Fruit fly (Drosophila melanogaster) whole organism, embryonic: Measurements from ENCODE around the gene Atf3.

ENCODE experiments used
- Aef1 ChIP-seq: fragments of 200-800 bp; sonication (Bioruptor generic); IDR thresholded peaks from 3 replicates; pipeline ENCODE4 v1.3.6; 2022; ENCODE audit warnings: missing biosample characterization, missing genetic modification characterization
- Awh ChIP-seq: fragments of 200-800 bp; sonication (Bioruptor generic); IDR thresholded peaks from 2 replicates; pipeline ENCODE4, ENCODE4 v1.3.6; 2022; ENCODE audit warnings: missing biosample characterization, missing genetic modification characterization
- C15 ChIP-seq: fragments of 200-800 bp; sonication (Bioruptor generic); IDR thresholded peaks from 3 replicates; pipeline ENCODE4 v1.3.6; 2022; ENCODE audit warnings: missing biosample characterization, missing genetic modification characterization
- CG11093 ChIP-seq: fragments of 200-800 bp; sonication (Bioruptor generic); IDR thresholded peaks from 3 replicates; pipeline ENCODE4 v1.3.6; 2022; ENCODE audit warnings: missing biosample characterization, missing genetic modification characterization
- CG12071 ChIP-seq: fragments of 200-800 bp; sonication (Bioruptor generic); optimal IDR thresholded peaks from 3 replicates; lab custom pipeline; 2018; ENCODE audit warnings: missing biosample characterization, mild to moderate bottlenecking, missing genetic modification characterization
- CG12104 ChIP-seq: fragments of 200-800 bp; sonication (Bioruptor generic); optimal IDR thresholded peaks from 3 replicates; lab custom pipeline; 2016; ENCODE audit warnings: missing biosample characterization, missing genetic modification characterization
- CG12744 ChIP-seq: fragments of 200-800 bp; sonication (Bioruptor generic); optimal IDR thresholded peaks from 2 replicates; lab custom pipeline; 2016; ENCODE audit warnings: missing biosample characterization, missing genetic modification characterization
- CG14441 ChIP-seq: fragments of 200-800 bp; sonication (Bioruptor generic); IDR thresholded peaks from 2 replicates; pipeline ENCODE4 v1.3.6; 2022; ENCODE audit warnings: missing biosample characterization, missing genetic modification characterization
- CG14860 ChIP-seq: fragments of 200-800 bp; sonication (Bioruptor generic); IDR thresholded peaks from 3 replicates; pipeline ENCODE4 v1.3.6; 2022; ENCODE audit warnings: missing biosample characterization, missing genetic modification characterization; ENCODE audit not compliant: partially characterized antibody
- CG17612 ChIP-seq: fragments of 200-800 bp; sonication (Bioruptor generic); IDR thresholded peaks from 2 replicates; pipeline ENCODE4 v1.3.6; 2022; ENCODE audit warnings: missing biosample characterization, missing genetic modification characterization
- CG1792 ChIP-seq: fragments of 200-800 bp; sonication (Bioruptor generic); optimal IDR thresholded peaks from 2 replicates; lab custom pipeline; 2016; ENCODE audit warnings: missing biosample characterization, missing genetic modification characterization
- CG3163 ChIP-seq: fragments of 200-800 bp; sonication (Bioruptor generic); optimal IDR thresholded peaks from 3 replicates; lab custom pipeline; 2016; ENCODE audit warnings: missing biosample characterization, missing genetic modification characterization
- CG33213 ChIP-seq: fragments of 200-800 bp; sonication (Bioruptor generic); optimal IDR thresholded peaks from 3 replicates; lab custom pipeline; 2016; ENCODE audit warnings: missing biosample characterization, missing genetic modification characterization
- CG3995 ChIP-seq: fragments of 200-800 bp; sonication (Bioruptor generic); optimal IDR thresholded peaks from 3 replicates; lab custom pipeline; 2016; ENCODE audit warnings: missing biosample characterization, missing genetic modification characterization
- CG5245 ChIP-seq: fragments of 200-800 bp; sonication (Bioruptor generic); optimal IDR thresholded peaks from 3 replicates; lab custom pipeline; 2016; ENCODE audit warnings: missing biosample characterization, missing genetic modification characterization
- CG7271 ChIP-seq: fragments of 200-800 bp; sonication (Bioruptor generic); optimal IDR thresholded peaks from 2 replicates; lab custom pipeline; 2018; ENCODE audit warnings: missing biosample characterization, mild to moderate bottlenecking, missing genetic modification characterization, moderate library complexity
- CG7372 ChIP-seq: fragments of 200-800 bp; sonication (Bioruptor generic); IDR thresholded peaks from 2 replicates; pipeline ENCODE4 v1.3.6; 2022; ENCODE audit warnings: missing biosample characterization, missing genetic modification characterization
- Dref ChIP-seq: fragments of 200-800 bp; sonication (Bioruptor generic); IDR thresholded peaks from 2 replicates; pipeline ENCODE4 v1.3.6; 2022; ENCODE audit warnings: missing biosample characterization, missing genetic modification characterization
- Gsc ChIP-seq: fragments of 200-800 bp; sonication (Bioruptor generic); IDR thresholded peaks from 2 replicates; pipeline ENCODE4 v1.3.6; 2022; ENCODE audit warnings: missing biosample characterization, missing genetic modification characterization
- Hr3 ChIP-seq: fragments of 200-800 bp; sonication (Bioruptor generic); optimal IDR thresholded peaks from 3 replicates; lab custom pipeline; 2016; ENCODE audit warnings: missing biosample characterization, missing genetic modification characterization
- MTF-1 ChIP-seq: fragments of 200-800 bp; sonication (Bioruptor generic); optimal IDR thresholded peaks from 2 replicates; lab custom pipeline; 2018; ENCODE audit warnings: missing biosample characterization, mild to moderate bottlenecking, missing genetic modification characterization, borderline replicate concordance
- Med ChIP-seq: fragments of 200-800 bp; sonication (Bioruptor generic); peaks from one replicate; lab custom pipeline; 2016; ENCODE audit warnings: missing biosample characterization, missing genetic modification characterization, mild to moderate bottlenecking, inconsistent platforms, moderate library complexity
- Mes4 ChIP-seq: fragments of 200-800 bp; sonication (Bioruptor generic); optimal IDR thresholded peaks from 2 replicates; lab custom pipeline; 2016; ENCODE audit warnings: missing biosample characterization, missing genetic modification characterization
- Neu2 ChIP-seq: fragments of 200-800 bp; sonication (Bioruptor generic); optimal IDR thresholded peaks from 3 replicates; lab custom pipeline; 2016; ENCODE audit warnings: missing biosample characterization, missing genetic modification characterization, borderline replicate concordance
- Pdp1 ChIP-seq, 2 experiments: fragments of 200-800 bp; sonication (Bioruptor generic); optimal IDR thresholded peaks; 3 replicates each; lab custom pipeline; 2016; ENCODE audit warnings: missing biosample characterization in 2 of 2, missing genetic modification characterization in 2 of 2, mild to moderate bottlenecking in 1 of 2, moderate library complexity in 1 of 2
- Rfx ChIP-seq: fragments of 200-800 bp; sonication (Bioruptor generic); IDR thresholded peaks from 2 replicates; pipeline ENCODE4 v1.3.6; 2022; ENCODE audit warnings: missing biosample characterization, missing genetic modification characterization
- Tbp ChIP-seq: fragments of >200 bp; optimal IDR thresholded peaks from 2 replicates; lab custom pipeline; 2018; ENCODE audit warnings: missing biosample characterization, missing genetic modification characterization
- aop ChIP-seq: fragments of 200-800 bp; sonication (Bioruptor generic); IDR thresholded peaks from 2 replicates; pipeline ENCODE4 v1.3.6; 2022; ENCODE audit warnings: missing biosample characterization, missing genetic modification characterization
- bab2 ChIP-seq: fragments of 200-800 bp; sonication (Bioruptor generic); optimal IDR thresholded peaks from 2 replicates; lab custom pipeline; 2016; ENCODE audit warnings: missing biosample characterization, missing genetic modification characterization
- bowl ChIP-seq: fragments of 200-800 bp; sonication (Bioruptor generic); IDR thresholded peaks from 2 replicates; pipeline ENCODE4 v1.3.6; 2022; ENCODE audit warnings: missing biosample characterization, missing genetic modification characterization
- cas ChIP-seq: fragments of 200-800 bp; sonication (Bioruptor generic); IDR thresholded peaks from 2 replicates; pipeline ENCODE4 v1.3.6; 2022; ENCODE audit warnings: missing biosample characterization, missing genetic modification characterization
- cg ChIP-seq: fragments of 200-800 bp; sonication (Bioruptor generic); optimal IDR thresholded peaks from 3 replicates; lab custom pipeline; 2019; ENCODE audit warnings: missing biosample characterization, mild to moderate bottlenecking, missing genetic modification characterization, moderate library complexity
- corto ChIP-seq: fragments of 200-800 bp; sonication (Bioruptor generic); optimal IDR thresholded peaks from 2 replicates; lab custom pipeline; 2016; ENCODE audit warnings: missing biosample characterization, mild to moderate bottlenecking, missing genetic modification characterization, moderate library complexity
- croc ChIP-seq: fragments of 200-800 bp; sonication (Bioruptor generic); conservative IDR thresholded peaks from 3 replicates; pipeline ENCODE4 v1.3.6; 2022; ENCODE audit warnings: missing biosample characterization, missing genetic modification characterization
- dmrt99B ChIP-seq: fragments of 200-800 bp; sonication (Bioruptor generic); optimal IDR thresholded peaks from 2 replicates; lab custom pipeline; 2018; ENCODE audit warnings: missing biosample characterization, mild to moderate bottlenecking, missing genetic modification characterization, moderate library complexity
- emc ChIP-seq: fragments of 200-800 bp; sonication (Bioruptor generic); optimal IDR thresholded peaks from 2 replicates; lab custom pipeline; 2016; ENCODE audit warnings: missing biosample characterization, missing genetic modification characterization
- exex ChIP-seq: fragments of 200-800 bp; sonication (Bioruptor generic); optimal IDR thresholded peaks from 4 replicates; lab custom pipeline; 2018; ENCODE audit warnings: missing biosample characterization, mild to moderate bottlenecking, missing genetic modification characterization, moderate library complexity
- fd64A ChIP-seq: fragments of 200-800 bp; sonication (Bioruptor generic); optimal IDR thresholded peaks from 3 replicates; lab custom pipeline; 2018; ENCODE audit warnings: missing biosample characterization, mild to moderate bottlenecking, missing genetic modification characterization
- fu2 ChIP-seq: fragments of 200-800 bp; sonication (Bioruptor generic); optimal IDR thresholded peaks from 2 replicates; lab custom pipeline; 2016; ENCODE audit warnings: missing biosample characterization, missing genetic modification characterization
- her ChIP-seq: fragments of 200-800 bp; sonication (Bioruptor generic); optimal IDR thresholded peaks from 2 replicates; lab custom pipeline; 2016; ENCODE audit warnings: missing biosample characterization, missing genetic modification characterization
- lilli ChIP-seq: fragments of 200-800 bp; sonication (Bioruptor generic); optimal IDR thresholded peaks from 3 replicates; lab custom pipeline; 2016; ENCODE audit warnings: missing biosample characterization, missing genetic modification characterization
- luna ChIP-seq: fragments of 200-800 bp; sonication (Bioruptor generic); optimal IDR thresholded peaks from 2 replicates; lab custom pipeline; 2016; ENCODE audit warnings: missing biosample characterization, missing genetic modification characterization
- pnt ChIP-seq: fragments of 200-800 bp; sonication (Bioruptor generic); optimal IDR thresholded peaks from 3 replicates; lab custom pipeline; 2016; ENCODE audit warnings: missing biosample characterization, missing genetic modification characterization
- psq ChIP-seq: fragments of 200-800 bp; sonication (Bioruptor generic); optimal IDR thresholded peaks from 2 replicates; lab custom pipeline; 2017; ENCODE audit warnings: missing biosample characterization, missing genetic modification characterization
- sima ChIP-seq: fragments of 200-800 bp; sonication (Bioruptor generic); optimal IDR thresholded peaks from 2 replicates; lab custom pipeline; 2016; ENCODE audit warnings: missing biosample characterization, missing genetic modification characterization
- slou ChIP-seq: fragments of 200-800 bp; sonication (Bioruptor generic); optimal IDR thresholded peaks from 3 replicates; lab custom pipeline; 2016; ENCODE audit warnings: missing biosample characterization, missing genetic modification characterization
- so ChIP-seq: fragments of 200-800 bp; sonication (Bioruptor generic); IDR thresholded peaks from 3 replicates; pipeline ENCODE4 v1.3.6; 2022; ENCODE audit warnings: missing biosample characterization, missing genetic modification characterization
- tna ChIP-seq: fragments of 200-800 bp; sonication (Bioruptor generic); IDR thresholded peaks from 2 replicates; pipeline ENCODE4 v1.3.6; 2022; ENCODE audit warnings: missing biosample characterization, missing genetic modification characterization; ENCODE audit not compliant: partially characterized antibody
- unc-4 ChIP-seq: fragments of 200-800 bp; sonication (Bioruptor generic); IDR thresholded peaks from 2 replicates; pipeline ENCODE4 v1.3.6; 2022; ENCODE audit warnings: missing biosample characterization, missing genetic modification characterization; ENCODE audit not compliant: partially characterized antibody
- wek ChIP-seq: fragments of 200-800 bp; sonication (Bioruptor generic); optimal IDR thresholded peaks from 3 replicates; lab custom pipeline; 2018; ENCODE audit warnings: missing biosample characterization, mild to moderate bottlenecking, missing genetic modification characterization, moderate library complexity

Atf3 gene

dm6 chrX:1276757-1277527 lies 1.9 kb upstream of the Atf3 start (continued):
- no peak for TF ChIP-seq CG7271
- peak; percentile 42 for TF ChIP-seq psq (GFP tag; lab: Kevin White, UChicago)
- peak; percentile 78 for TF ChIP-seq sima
- TF ChIP-seq CG3995 (GFP tag; lab: Kevin White, UChicago) = peak; percentile 52
- peak; percentile 70 for TF ChIP-seq CG17612 (GFP tag; lab: Robert Waterston, UW)
- peak; percentile 92 for TF ChIP-seq Awh (GFP tag; lab: Robert Waterston, UW)
- no peak for TF ChIP-seq Tbp (GFP tag; lab: Kevin White, UChicago)
- TF ChIP-seq lilli = peak; percentile 91
- TF ChIP-seq dmrt99B (tag; lab: Kevin White, UChicago) = peak; percentile 95
- TF ChIP-seq MTF-1 (GFP tag; lab: Kevin White, UChicago) = peak; percentile 78
- peak; percentile 96 for TF ChIP-seq CG12071 (GFP tag; lab: Kevin White, UChicago)
- peak; percentile 94 for TF ChIP-seq her (GFP tag; lab: Kevin White, UChicago)
- TF ChIP-seq Hr3 = peak; percentile 83
- peak; percentile 81 for TF ChIP-seq bowl (GFP tag; lab: Robert Waterston, UW)
- TF ChIP-seq unc-4 (GFP tag; lab: Robert Waterston, UW) = no peak
- peak; percentile 91 for TF ChIP-seq Aef1
- TF ChIP-seq CG12104 (GFP tag; lab: Kevin White, UChicago) = peak; percentile 84
- TF ChIP-seq so (GFP tag; lab: Robert Waterston, UW) = peak; percentile 96
- TF ChIP-seq corto = peak; percentile 80
- peak; percentile 93 for TF ChIP-seq CG5245
- peak; percentile 89 for TF ChIP-seq fu2
- no peak for TF ChIP-seq Neu2 (GFP tag; lab: Kevin White, UChicago)
- peak; percentile 68 for TF ChIP-seq CG3163 (GFP tag; lab: Kevin White, UChicago)
- TF ChIP-seq CG11093 (GFP tag; lab: Robert Waterston, UW) = peak; percentile 88
- TF ChIP-seq Rfx = peak; percentile 96
- peak; percentile 96 for TF ChIP-seq CG14441 (GFP tag; lab: Robert Waterston, UW)
- peak; percentile 74 for TF ChIP-seq slou (GFP tag; lab: Kevin White, UChicago)
- TF ChIP-seq C15 (GFP tag; lab: Robert Waterston, UW) = peak; percentile 76; the same call in 1 of the 3 replicates
- peak; percentile 89 for TF ChIP-seq CG7372 (GFP tag; lab: Robert Waterston, UW)
- peak; percentile 81 for TF ChIP-seq emc (GFP tag; lab: Kevin White, UChicago)
- TF ChIP-seq pnt = peak; percentile 84
- peak; percentile 67 for TF ChIP-seq cg
- TF ChIP-seq CG14860 (GFP tag; lab: Robert Waterston, UW) = no peak
- TF ChIP-seq CG1792 (GFP tag; lab: Kevin White, UChicago) = peak; percentile 90
- TF ChIP-seq Pdp1 (GFP tag; optimal IDR thresholded peaks at IDR 0.05; lab: Kevin White, UChicago) = peak; percentile 69 to 86
- peak; percentile 83 for TF ChIP-seq croc (GFP tag; lab: Robert Waterston, UW)
- TF ChIP-seq bab2 = peak; percentile 91
- peak; percentile 57 for TF ChIP-seq aop (GFP tag; lab: Robert Waterston, UW)
- TF ChIP-seq cas (GFP tag; lab: Robert Waterston, UW) = peak; percentile 85
- TF ChIP-seq Med (GFP tag; lab: Kevin White, UChicago) = peak; percentile 99
- 0 out of 2 replicates have a peak, but pooled peaks have one; percentile 34 for TF ChIP-seq Dref (GFP tag; lab: Robert Waterston, UW)
- TF ChIP-seq exex (tag; lab: Kevin White, UChicago) = peak; percentile 41
- peak; percentile 79 for TF ChIP-seq luna (GFP tag; lab: Kevin White, UChicago)
- TF ChIP-seq wek (GFP tag; lab: Kevin White, UChicago) = peak; percentile 79
- TF ChIP-seq tna (GFP tag; lab: Robert Waterston, UW) = no peak
- TF ChIP-seq Gsc (GFP tag; lab: Robert Waterston, UW) = peak; percentile 73
- TF ChIP-seq CG33213 = peak; percentile 89
- peak; percentile 83 for TF ChIP-seq Mes4 (GFP tag; lab: Kevin White, UChicago)
- TF ChIP-seq CG12744 (GFP tag; lab: Kevin White, UChicago) = peak; percentile 79
- TF ChIP-seq fd64A (GFP tag; lab: Kevin White, UChicago) = peak; percentile 54
